Fruit fly (Drosophila melanogaster) whole organism, wandering third instar larva: ENCODE data around the gene Trmt6.

ENCODE experiments used
- Abd-B ChIP-seq: fragments of >200 bp; optimal IDR thresholded peaks from 2 replicates; lab custom pipeline; 2017; ENCODE audit warnings: missing biosample characterization, missing genetic modification characterization
- CrebA ChIP-seq: fragments of 200-800 bp; sonication (Bioruptor generic); optimal IDR thresholded peaks from 2 replicates; lab custom pipeline; 2016; ENCODE audit warnings: missing biosample characterization, mild to moderate bottlenecking, missing genetic modification characterization, borderline replicate concordance
- Dfd ChIP-seq: fragments of >200 bp; optimal IDR thresholded peaks from 2 replicates; lab custom pipeline; 2017; ENCODE audit warnings: missing biosample characterization, missing genetic modification characterization
- Dif ChIP-seq: fragments of 200-275, 200-300 bp; sonication (Bioruptor generic); optimal IDR thresholded peaks from 2 replicates; lab custom pipeline; 2018; ENCODE audit warnings: missing biosample characterization, missing genetic modification characterization; ENCODE audit not compliant: partially characterized antibody
- GATAd ChIP-seq: sonication (Bioruptor generic); optimal IDR thresholded peaks from 2 replicates; lab custom pipeline; 2016; ENCODE audit warnings: missing biosample characterization, missing genetic modification characterization
- HLH106 ChIP-seq: fragments of 200-800 bp; optimal IDR thresholded peaks from 3 replicates; lab custom pipeline; 2019; ENCODE audit warnings: missing biosample characterization, mild to moderate bottlenecking, missing genetic modification characterization, moderate library complexity
- Hnf4 ChIP-seq: fragments of 200-800 bp; sonication (Bioruptor generic); optimal IDR thresholded peaks from 2 replicates; lab custom pipeline; 2016; ENCODE audit warnings: missing biosample characterization, mild to moderate bottlenecking, missing genetic modification characterization
- Hr78 ChIP-seq: fragments of >200 bp; optimal IDR thresholded peaks from 2 replicates; lab custom pipeline; 2017; ENCODE audit warnings: missing biosample characterization, missing genetic modification characterization
- Hr83 ChIP-seq: fragments of 200-300 bp; sonication (Bioruptor generic); optimal IDR thresholded peaks from 2 replicates; lab custom pipeline; 2016; ENCODE audit warnings: missing biosample characterization, mild to moderate bottlenecking, missing genetic modification characterization, moderate library complexity; ENCODE audit not compliant: poor library complexity, severe bottlenecking
- Mio ChIP-seq: sonication (Bioruptor generic); optimal IDR thresholded peaks from 2 replicates; lab custom pipeline; 2016; ENCODE audit warnings: missing biosample characterization, missing genetic modification characterization
- N ChIP-seq: fragments of >200 bp; optimal IDR thresholded peaks from 2 replicates; lab custom pipeline; 2018; ENCODE audit warnings: missing biosample characterization, missing external identifiers, missing genetic modification characterization
- Rel ChIP-seq, 2 experiments: fragments of 200-800 bp; sonication (Bioruptor generic) in 1 of 2; optimal IDR thresholded peaks; 2 replicates in 1 of 2; 3 replicates in 1 of 2; lab custom pipeline; 2016 to 2019; ENCODE audit warnings: mild to moderate bottlenecking in 2 of 2, missing biosample characterization in 2 of 2, missing genetic modification characterization in 2 of 2, moderate library complexity in 1 of 2
- Vsx2 ChIP-seq: fragments of 200-300, 225-300 bp; sonication (Bioruptor generic); optimal IDR thresholded peaks from 2 replicates; lab custom pipeline; 2018; ENCODE audit warnings: missing biosample characterization, missing genetic modification characterization; ENCODE audit not compliant: partially characterized antibody
- br ChIP-seq: fragments of 200-800 bp; sonication (Bioruptor generic); optimal IDR thresholded peaks from 2 replicates; lab custom pipeline; 2016; ENCODE audit warnings: missing biosample characterization, missing genetic modification characterization
- dl ChIP-seq, 2 experiments: fragments of 175-275, 200-275 bp in 1 of 2; fragments of 200-275 bp in 1 of 2; sonication (Bioruptor generic); optimal IDR thresholded peaks; lab custom pipeline; 2018; ENCODE audit warnings: mild to moderate bottlenecking in 2 of 2, missing biosample characterization in 2 of 2, missing genetic modification characterization in 2 of 2, moderate library complexity in 2 of 2; ENCODE audit not compliant: partially characterized antibody in 2 of 2, insufficient read depth in 1 of 2
- dmrt93B ChIP-seq: fragments of 200-800 bp; sonication (Bioruptor generic); optimal IDR thresholded peaks from 2 replicates; lab custom pipeline; 2018; ENCODE audit warnings: missing biosample characterization, mild to moderate bottlenecking, missing genetic modification characterization
- dsf ChIP-seq: sonication (Bioruptor generic); optimal IDR thresholded peaks from 2 replicates; lab custom pipeline; 2016; ENCODE audit warnings: missing biosample characterization, missing genetic modification characterization, borderline replicate concordance
- ey ChIP-seq: fragments of 200-800 bp; sonication (Bioruptor generic); optimal IDR thresholded peaks from 2 replicates; lab custom pipeline; 2016; ENCODE audit warnings: missing biosample characterization, missing genetic modification characterization
- foxo ChIP-seq, 2 experiments: fragments of 200-800 bp; sonication (Bioruptor generic); optimal IDR thresholded peaks; 2 replicates in 1 of 2; 3 replicates in 1 of 2; lab custom pipeline; 2016 to 2017; ENCODE audit warnings: missing biosample characterization in 2 of 2, missing genetic modification characterization in 2 of 2
- fru ChIP-seq: fragments of 200-800 bp; sonication (Bioruptor generic); optimal IDR thresholded peaks from 3 replicates; lab custom pipeline; 2016; ENCODE audit warnings: missing biosample characterization, mild to moderate bottlenecking, missing genetic modification characterization
- h ChIP-seq: fragments of 200-800 bp; sonication (Bioruptor generic); optimal IDR thresholded peaks from 3 replicates; lab custom pipeline; 2016; ENCODE audit warnings: missing biosample characterization, mild to moderate bottlenecking, missing genetic modification characterization
- lola ChIP-seq: fragments of >200 bp; optimal IDR thresholded peaks from 2 replicates; lab custom pipeline; 2017; ENCODE audit warnings: missing biosample characterization, missing genetic modification characterization
- psq ChIP-seq: fragments of 200-800 bp; sonication (Bioruptor generic); optimal IDR thresholded peaks from 3 replicates; lab custom pipeline; 2017; ENCODE audit warnings: missing biosample characterization, mild to moderate bottlenecking, missing genetic modification characterization, moderate library complexity
- rgr ChIP-seq: fragments of 200-800 bp; sonication (Bioruptor generic); optimal IDR thresholded peaks from 3 replicates; lab custom pipeline; 2016; ENCODE audit warnings: missing biosample characterization, mild to moderate bottlenecking, missing genetic modification characterization
- sage ChIP-seq: fragments of 200-800 bp; sonication (Bioruptor generic); optimal IDR thresholded peaks from 2 replicates; lab custom pipeline; 2016; ENCODE audit warnings: missing biosample characterization, mild to moderate bottlenecking, missing genetic modification characterization
- sv ChIP-seq: fragments of 200-800 bp; sonication (Bioruptor generic); optimal IDR thresholded peaks from 3 replicates; lab custom pipeline; 2016; ENCODE audit warnings: missing biosample characterization, missing genetic modification characterization
- tai ChIP-seq: sonication (Bioruptor generic); optimal IDR thresholded peaks from 2 replicates; lab custom pipeline; 2016; ENCODE audit warnings: missing biosample characterization, missing genetic modification characterization
- usp ChIP-seq: fragments of >200 bp; optimal IDR thresholded peaks from 2 replicates; lab custom pipeline; 2017; ENCODE audit warnings: missing biosample characterization, missing genetic modification characterization
- woc ChIP-seq: sonication (Bioruptor generic); optimal IDR thresholded peaks from 2 replicates; lab custom pipeline; 2016; ENCODE audit warnings: missing biosample characterization, mild to moderate bottlenecking, missing genetic modification characterization

The Trmt6 gene

dm6 chr2L:6539623-6540381 lies 22.3 kb downstream of the Trmt6 start:
- TF ChIP-seq Vsx2 (GFP tag; lab: Kevin White, UChicago) (no peak), CrebA (GFP tag; lab: Kevin White, UChicago) (no peak), dmrt93B (no peak), sv (no peak), Hr78 (GFP tag; lab: Kevin White, UChicago) (no peak), usp (GFP tag; lab: Kevin White, UChicago) (no peak), fru (no peak), dl (GFP tag; optimal IDR thresholded peaks at IDR 0.05; lab: Kevin White, UChicago; ENCODE audit: insufficient read depth in 1 of 2, partially characterized antibody in 2 of 2) (no peak), Abd-B (GFP tag; lab: Kevin White, UChicago) (no peak), dsf (GFP tag; lab: Kevin White, UChicago) (no peak), psq (GFP tag; lab: Kevin White, UChicago) (no peak), br (GFP tag; lab: Kevin White, UChicago) (no peak), Hnf4 (no peak), Dif (GFP tag; lab: Kevin White, UChicago) (no peak), N (GFP tag; lab: Kevin White, UChicago) (no peak), rgr (GFP tag; lab: Kevin White, UChicago) (no peak), HLH106 (tag; lab: Kevin White, UChicago) (no peak), Hr83 (GFP tag; lab: Kevin White, UChicago) (no peak), foxo (GFP tag; optimal IDR thresholded peaks at IDR 0.05; lab: Kevin White, UChicago) (no peak), Mio (GFP tag; lab: Kevin White, UChicago) (no peak)

- TF ChIP-seq Hr83 (GFP tag; lab: Kevin White, UChicago): peak; percentile 32
- peak in 1 of 2 experiments; percentile 20 for TF ChIP-seq dl (GFP tag; optimal IDR thresholded peaks at IDR 0.05; lab: Kevin White, UChicago; ENCODE audit: insufficient read depth in 1 of 2, partially characterized antibody in 2 of 2)
- TF ChIP-seq fru: no peak
- TF ChIP-seq Dif (GFP tag; lab: Kevin White, UChicago): peak; percentile 85
- peak; percentile 67 for TF ChIP-seq Vsx2 (GFP tag; lab: Kevin White, UChicago)
Measured at dm6 chr2L:6536044-6536581, 26.0 kb downstream of the Trmt6 start.

DNA sequence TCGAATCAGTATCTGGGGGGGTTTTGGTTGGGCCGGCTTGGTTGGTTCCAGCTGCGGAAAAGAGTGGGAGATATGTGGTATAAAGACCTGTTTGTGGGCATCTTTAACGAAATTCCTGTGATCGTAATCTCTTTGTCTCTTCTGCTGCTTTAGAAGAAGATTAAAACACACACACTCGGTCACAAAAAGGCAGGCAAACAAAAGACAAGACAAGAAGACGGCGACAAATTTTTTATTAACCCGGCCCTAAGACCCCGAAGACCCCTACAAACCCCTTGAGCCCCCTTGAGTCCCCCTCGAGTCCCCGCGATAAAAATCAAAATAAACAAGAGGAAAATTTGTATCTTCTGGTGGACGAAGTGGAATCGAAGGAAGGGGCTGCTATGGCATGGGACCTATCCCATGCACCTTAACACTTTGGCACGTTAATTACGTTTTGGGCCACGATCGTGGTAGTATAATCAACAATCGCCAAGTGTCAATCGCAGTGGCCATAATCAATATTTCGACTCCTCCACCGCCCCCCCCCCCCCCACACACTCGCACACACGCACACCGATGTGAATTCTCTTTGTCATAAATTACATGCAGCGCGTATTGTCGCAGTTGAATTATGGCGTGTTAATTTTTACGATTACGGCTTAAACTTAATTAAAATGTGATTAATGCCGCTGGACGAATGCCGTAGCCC lies 27.8 kb downstream of the Trmt6 start:
- TF ChIP-seq Dfd (GFP tag; lab: Kevin White, UChicago) (peak; percentile 84), rgr (GFP tag; lab: Kevin White, UChicago) (no peak)
- TF ChIP-seq, all 38 proteins: peak for 1

DNA sequence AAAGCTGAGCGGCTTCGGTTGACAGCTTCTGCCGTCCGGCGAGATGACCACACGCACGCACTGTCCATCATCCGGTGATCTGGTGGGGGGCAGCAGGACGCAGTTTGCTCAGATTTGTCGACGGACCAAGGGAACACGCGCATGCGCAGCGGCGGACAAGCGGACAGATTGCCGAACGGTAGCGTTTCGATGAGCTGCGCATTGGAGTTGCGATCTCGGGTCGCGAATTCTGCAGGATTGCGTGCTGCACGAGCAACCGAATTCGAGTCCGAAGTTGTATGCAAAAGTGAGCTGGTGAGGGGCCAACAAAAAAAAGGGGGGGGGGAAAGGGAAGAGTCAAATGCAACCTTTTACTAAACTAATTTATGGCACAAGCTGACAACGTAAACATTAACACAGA lies 28.4 kb downstream of the Trmt6 start:
- TF ChIP-seq sv: no peak
- TF ChIP-seq sage (GFP tag; lab: Kevin White, UChicago): no peak
- no peak for TF ChIP-seq woc (GFP tag; lab: Kevin White, UChicago)
- no peak for TF ChIP-seq GATAd (GFP tag; lab: Kevin White, UChicago)
- TF ChIP-seq usp (GFP tag; lab: Kevin White, UChicago): no peak
- no peak for TF ChIP-seq br (GFP tag; lab: Kevin White, UChicago)
- no peak for TF ChIP-seq dl (GFP tag; optimal IDR thresholded peaks at IDR 0.05; lab: Kevin White, UChicago; ENCODE audit: insufficient read depth in 1 of 2, partially characterized antibody in 2 of 2)
- no peak for TF ChIP-seq Rel (GFP tag; optimal IDR thresholded peaks at IDR 0.05; lab: Kevin White, UChicago)
- no peak for TF ChIP-seq Rel (tag; optimal IDR thresholded peaks at IDR 0.05; lab: Kevin White, UChicago)
- TF ChIP-seq Vsx2 (GFP tag; lab: Kevin White, UChicago): no peak
- TF ChIP-seq HLH106 (tag; lab: Kevin White, UChicago): no peak
- TF ChIP-seq fru: no peak
- no peak for TF ChIP-seq tai (GFP tag; lab: Kevin White, UChicago)
- TF ChIP-seq Dfd (GFP tag; lab: Kevin White, UChicago): no peak
- TF ChIP-seq lola (GFP tag; lab: Kevin White, UChicago): no peak
- TF ChIP-seq Dif (GFP tag; lab: Kevin White, UChicago): no peak
- TF ChIP-seq psq (GFP tag; lab: Kevin White, UChicago): no peak
- TF ChIP-seq foxo (GFP tag; optimal IDR thresholded peaks at IDR 0.05; lab: Kevin White, UChicago): no peak
- no peak for TF ChIP-seq ey (GFP tag; lab: Kevin White, UChicago)
- TF ChIP-seq dsf (GFP tag; lab: Kevin White, UChicago): no peak
- TF ChIP-seq h (GFP tag; lab: Kevin White, UChicago): no peak
